Worm (Caenorhabditis elegans) whole organism, young adult: Measurements from ENCODE around the gene vha-15.

Source experiments
- B0035.1 ChIP-seq: sonication (generic microtip); optimal IDR thresholded peaks from 2 replicates; lab custom pipeline; 2016; ENCODE audit warnings: missing genetic modification characterization, mild to moderate bottlenecking, missing compliant biosample characterization, missing genotype, missing genetic modification reagents
- C06A6.2 ChIP-seq: fragments of 200-800 bp; sonication (Bioruptor generic); conservative IDR thresholded peaks from 2 replicates; pipeline ENCODE4 v1.3.6; 2022; ENCODE audit warnings: missing genetic modification characterization, missing compliant biosample characterization
- C17E4.6 ChIP-seq: fragments of 200-800 bp; sonication (Bioruptor generic); IDR thresholded peaks from 2 replicates; pipeline ENCODE4 v1.3.6; 2022; ENCODE audit warnings: missing genetic modification reagents, missing genetic modification characterization, missing compliant biosample characterization
- D2030.7 ChIP-seq: fragments of 200-800 bp; sonication (Bioruptor generic); IDR thresholded peaks from 2 replicates; pipeline ENCODE4 v1.3.6; 2022; ENCODE audit warnings: missing genetic modification reagents, missing genetic modification characterization, missing compliant biosample characterization
- F10E7.11 ChIP-seq: sonication (generic microtip); optimal IDR thresholded peaks from 2 replicates; lab custom pipeline; 2017; ENCODE audit warnings: mild to moderate bottlenecking, missing genetic modification characterization, moderate library complexity, missing compliant biosample characterization
- F22D6.2 ChIP-seq: sonication (generic microtip); optimal IDR thresholded peaks from 2 replicates; lab custom pipeline; 2016; ENCODE audit warnings: mild to moderate bottlenecking, missing genetic modification characterization, missing compliant biosample characterization
- F23B12.7 ChIP-seq: sonication (generic microtip); optimal IDR thresholded peaks from 2 replicates; lab custom pipeline; 2017; ENCODE audit warnings: missing genetic modification characterization, mild to moderate bottlenecking, missing compliant biosample characterization, antibody characterized with exemption, moderate library complexity; ENCODE audit not compliant: insufficient read depth
- F37B4.10 ChIP-seq: fragments of 200-800 bp; sonication (Bioruptor generic); IDR thresholded peaks from 2 replicates; pipeline ENCODE4 v1.3.6; 2022; ENCODE audit warnings: missing genetic modification characterization, missing compliant biosample characterization
- K11D2.4 ChIP-seq: fragments of 200-800 bp; sonication (Bioruptor generic); IDR thresholded peaks from 2 replicates; pipeline ENCODE4 v1.3.6; 2022; ENCODE audit warnings: missing genetic modification reagents, missing genetic modification characterization, missing compliant biosample characterization
- K12H6.12 ChIP-seq: fragments of 200-800 bp; sonication (Bioruptor generic); optimal IDR thresholded peaks from 2 replicates; lab custom pipeline; 2018; ENCODE audit warnings: mild to moderate bottlenecking, missing genetic modification characterization, missing compliant biosample characterization
- Y53G8AR.9 ChIP-seq: fragments of 200-800 bp; sonication (Bioruptor generic); conservative IDR thresholded peaks from 2 replicates; pipeline ENCODE4 v1.3.6; 2022; ENCODE audit warnings: missing genetic modification reagents, missing genetic modification characterization, missing compliant biosample characterization
- ZK185.1 ChIP-seq: sonication (generic microtip); optimal IDR thresholded peaks from 2 replicates; lab custom pipeline; 2016; ENCODE audit warnings: mild to moderate bottlenecking, missing genetic modification characterization, missing compliant biosample characterization; ENCODE audit not compliant: poor library complexity, severe bottlenecking
- ama-1 ChIP-seq, 3 experiments: fragments of 150-350 bp in 1 of 3; sonication (generic microtip) in 2 of 3; optimal IDR thresholded peaks; 2 replicates each; lab custom pipeline; 2014 to 2018; ENCODE audit warnings: missing biosample characterization in 2 of 3, missing genetic modification characterization in 2 of 3, missing genetic modification reagents in 2 of 3
- atf-7 ChIP-seq: sonication (generic microtip); optimal IDR thresholded peaks from 2 replicates; lab custom pipeline; 2017; ENCODE audit warnings: mild to moderate bottlenecking, missing genetic modification characterization, missing compliant biosample characterization
- athp-1 ChIP-seq: sonication (generic microtip); optimal IDR thresholded peaks from 2 replicates; lab custom pipeline; 2017; ENCODE audit warnings: mild to moderate bottlenecking, missing genetic modification characterization, missing compliant biosample characterization
- attf-3 ChIP-seq: fragments of 200-800 bp; sonication (Bioruptor generic); conservative IDR thresholded peaks from 2 replicates; pipeline ENCODE4 v1.3.6; 2022; ENCODE audit warnings: missing genetic modification reagents, missing genetic modification characterization, missing compliant biosample characterization
- attf-5 ChIP-seq: fragments of 200-800 bp; sonication (Bioruptor generic); optimal IDR thresholded peaks from 2 replicates; lab custom pipeline; 2018; ENCODE audit warnings: mild to moderate bottlenecking, missing genetic modification characterization, missing compliant biosample characterization
- ceh-91 ChIP-seq: fragments of 200-800 bp; sonication (Bioruptor generic); IDR thresholded peaks from 2 replicates; pipeline ENCODE4 v1.3.6; 2022; ENCODE audit warnings: missing genetic modification reagents, missing genetic modification characterization, missing compliant biosample characterization
- chd-7 ChIP-seq: sonication (generic microtip); optimal IDR thresholded peaks from 2 replicates; lab custom pipeline; 2016; ENCODE audit warnings: mild to moderate bottlenecking, missing genetic modification characterization, moderate library complexity, missing compliant biosample characterization
- die-1 ChIP-seq: sonication (generic microtip); optimal IDR thresholded peaks from 2 replicates; lab custom pipeline; 2016; ENCODE audit warnings: missing genotype, mild to moderate bottlenecking, missing genetic modification characterization, missing compliant biosample characterization
- dox-1 ChIP-seq: fragments of 200-800 bp; sonication (Bioruptor generic); IDR thresholded peaks from 2 replicates; pipeline ENCODE4 v1.3.6; 2022; ENCODE audit warnings: missing genetic modification reagents, missing genetic modification characterization, missing compliant biosample characterization
- dpl-1 ChIP-seq: fragments of 150-350 bp; optimal IDR thresholded peaks from 2 replicates; lab custom pipeline; 2014; ENCODE audit warnings: missing biosample characterization, missing genetic modification reagents, missing genetic modification characterization
- egl-18 ChIP-seq: fragments of 200-800 bp; sonication (Bioruptor generic); IDR thresholded peaks from 2 replicates; pipeline ENCODE4 v1.3.6; 2022; ENCODE audit warnings: missing genetic modification reagents, missing genetic modification characterization, missing compliant biosample characterization
- egrh-3 ChIP-seq: fragments of 200-800 bp; sonication (Bioruptor generic); IDR thresholded peaks from 2 replicates; pipeline ENCODE4 v1.3.6; 2022; ENCODE audit warnings: missing genetic modification reagents, missing genetic modification characterization, missing compliant biosample characterization
- hlh-26 ChIP-seq: fragments of 200-800 bp; sonication (Bioruptor generic); conservative IDR thresholded peaks from 2 replicates; pipeline ENCODE4 v1.3.6; 2022; ENCODE audit warnings: missing genetic modification reagents, missing genetic modification characterization, missing compliant biosample characterization
- hmg-1.2 ChIP-seq: fragments of 200-800 bp; sonication (Bioruptor generic); IDR thresholded peaks from 2 replicates; pipeline ENCODE4 v1.3.6; 2022; ENCODE audit warnings: missing genetic modification reagents, missing genetic modification characterization, missing compliant biosample characterization
- hmg-20 ChIP-seq: fragments of 200-800 bp; sonication (Bioruptor generic); IDR thresholded peaks from 2 replicates; pipeline ENCODE4 v1.3.6; 2022; ENCODE audit warnings: missing genetic modification reagents, missing genetic modification characterization, missing compliant biosample characterization
- lin-26 ChIP-seq: fragments of 200-800 bp; sonication (Bioruptor generic); IDR thresholded peaks from 2 replicates; pipeline ENCODE4 v1.3.6; 2022; ENCODE audit warnings: missing genetic modification reagents, missing genetic modification characterization, missing compliant biosample characterization
- lsl-1 ChIP-seq: fragments of 200-800 bp; sonication (Bioruptor generic); optimal IDR thresholded peaks from 2 replicates; lab custom pipeline; 2018; ENCODE audit warnings: mild to moderate bottlenecking, missing genetic modification characterization, moderate library complexity, missing compliant biosample characterization
- lsy-27 ChIP-seq: sonication (generic microtip); optimal IDR thresholded peaks from 2 replicates; lab custom pipeline; 2017; ENCODE audit warnings: missing genetic modification characterization, mild to moderate bottlenecking, missing compliant biosample characterization, antibody characterized with exemption, missing genotype, borderline replicate concordance; ENCODE audit not compliant: insufficient read depth
- madf-10 ChIP-seq: sonication (generic microtip); optimal IDR thresholded peaks from 2 replicates; lab custom pipeline; 2016; ENCODE audit warnings: mild to moderate bottlenecking, missing genetic modification characterization, missing compliant biosample characterization
- madf-6 ChIP-seq: fragments of 200-800 bp; sonication (Bioruptor generic); IDR thresholded peaks from 2 replicates; pipeline ENCODE4 v1.3.6; 2022; ENCODE audit warnings: missing genetic modification reagents, missing genetic modification characterization, missing compliant biosample characterization
- mel-28 ChIP-seq: sonication (generic microtip); optimal IDR thresholded peaks from 2 replicates; lab custom pipeline; 2016; ENCODE audit warnings: borderline replicate concordance, mild to moderate bottlenecking, missing genetic modification characterization, missing compliant biosample characterization
- mxl-1 ChIP-seq: sonication (generic microtip); optimal IDR thresholded peaks from 2 replicates; lab custom pipeline; 2016; ENCODE audit warnings: missing genetic modification characterization, missing compliant biosample characterization
- nfya-1 ChIP-seq: sonication (generic microtip); optimal IDR thresholded peaks from 2 replicates; lab custom pipeline; 2017; ENCODE audit warnings: antibody characterized with exemption, missing compliant biosample characterization, missing genetic modification characterization, borderline replicate concordance; ENCODE audit not compliant: insufficient read depth
- nhr-120 ChIP-seq: fragments of 200-800 bp; sonication (Bioruptor generic); IDR thresholded peaks from 2 replicates; pipeline ENCODE4 v1.3.6; 2022; ENCODE audit warnings: missing genetic modification characterization, missing compliant biosample characterization
- nhr-90 ChIP-seq: sonication (generic microtip); optimal IDR thresholded peaks from 2 replicates; lab custom pipeline; 2016; ENCODE audit warnings: missing genotype, mild to moderate bottlenecking, missing genetic modification characterization, missing compliant biosample characterization
- pbrm-1 ChIP-seq: fragments of 200-800 bp; sonication (Bioruptor generic); IDR thresholded peaks from 2 replicates; pipeline ENCODE4 v1.3.6; 2022; ENCODE audit warnings: missing genetic modification reagents, missing genetic modification characterization, missing compliant biosample characterization
- rcor-1 ChIP-seq: fragments of 200-800 bp; sonication (Bioruptor generic); IDR thresholded peaks from 2 replicates; pipeline ENCODE4 v1.3.6; 2022; ENCODE audit warnings: missing genetic modification reagents, missing genetic modification characterization, missing compliant biosample characterization
- repo-1 ChIP-seq: sonication (generic microtip); optimal IDR thresholded peaks from 2 replicates; lab custom pipeline; 2017; ENCODE audit warnings: mild to moderate bottlenecking, missing genetic modification characterization, missing compliant biosample characterization
- rpc-1 ChIP-seq, 2 experiments: fragments of 150-350 bp in 1 of 2; sonication (generic microtip) in 1 of 2; optimal IDR thresholded peaks; 2 replicates each; lab custom pipeline; 2014 to 2018; ENCODE audit warnings: missing biosample characterization in 1 of 2, missing genetic modification characterization in 1 of 2, missing genetic modification reagents in 1 of 2, missing genotype in 1 of 2
- snpc-3.4 ChIP-seq: sonication (generic microtip); optimal IDR thresholded peaks from 2 replicates; lab custom pipeline; 2017; ENCODE audit warnings: missing genetic modification characterization, mild to moderate bottlenecking, missing compliant biosample characterization, antibody characterized with exemption, moderate library complexity, missing genotype, missing genetic modification reagents
- sptf-2 ChIP-seq: fragments of 200-800 bp; sonication (Bioruptor generic); optimal IDR thresholded peaks from 2 replicates; lab custom pipeline; 2018; ENCODE audit warnings: mild to moderate bottlenecking, missing genetic modification characterization, missing compliant biosample characterization
- unc-62 ChIP-seq: fragments of 150-350 bp; optimal IDR thresholded peaks from 2 replicates; lab custom pipeline; 2014; ENCODE audit warnings: missing biosample characterization, missing genetic modification reagents, missing genetic modification characterization
- ztf-22 ChIP-seq: fragments of 200-800 bp; sonication (Bioruptor generic); optimal IDR thresholded peaks from 2 replicates; lab custom pipeline; 2018; ENCODE audit warnings: mild to moderate bottlenecking, missing genetic modification characterization, moderate library complexity, missing compliant biosample characterization
- ztf-6 ChIP-seq: fragments of 200-800 bp; sonication (Bioruptor generic); IDR thresholded peaks from 2 replicates; pipeline ENCODE4 v1.3.6; 2022; ENCODE audit warnings: missing genetic modification reagents, missing genetic modification characterization, missing compliant biosample characterization

vha-15 gene

DNA sequence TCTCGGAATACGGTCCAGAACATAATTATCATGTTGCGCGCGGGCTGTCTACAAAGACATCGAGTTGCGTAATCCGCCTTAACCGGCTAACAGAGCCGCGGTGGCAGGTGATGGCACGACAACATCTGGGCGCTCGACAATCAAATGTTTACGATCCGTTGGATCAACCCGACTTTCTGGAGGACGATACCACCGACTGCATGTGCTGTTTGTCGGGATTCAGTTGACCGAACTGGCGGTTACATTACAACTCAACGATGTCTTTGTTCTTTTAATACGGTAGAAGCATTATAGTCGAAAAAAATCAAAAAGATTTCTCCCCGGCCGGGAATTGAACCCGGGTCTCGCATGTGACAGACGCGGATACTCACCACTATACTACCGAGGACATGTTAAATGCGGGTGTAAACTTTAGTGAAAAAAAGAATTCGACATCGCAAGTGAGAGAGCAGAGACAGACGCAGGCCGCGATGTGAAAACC lies 10.8 kb upstream of the vha-15 start:
- TF ChIP-seq attf-5 (GFP tag; lab: Kevin White, UChicago) (peak; percentile 64), attf-3 (0 out of 2 replicates have a peak, but pooled peaks have one; percentile 39), rcor-1 (peak; percentile 79), madf-6 (GFP tag; lab: Robert Waterston, UW) (no peak; the same call in 1 of the 2 replicates), mxl-1 (tag; lab: Kevin White, UChicago) (peak; percentile 10), athp-1 (tag; lab: Kevin White, UChicago) (peak; percentile 62), hlh-26 (GFP tag; lab: Robert Waterston, UW) (no peak), dox-1 (GFP tag; lab: Robert Waterston, UW) (peak; percentile 80), D2030.7 (GFP tag; lab: Robert Waterston, UW) (peak; percentile 72), ztf-22 (GFP tag; lab: Kevin White, UChicago) (peak; percentile 62), die-1 (tag; lab: Kevin White, UChicago) (peak; percentile 93), lsy-27 (tag; lab: Kevin White, UChicago) (no peak), sptf-2 (GFP tag; lab: Kevin White, UChicago) (peak; percentile 79), dpl-1 (GFP tag; lab: Kevin White, UChicago) (no peak), F37B4.10 (GFP tag; lab: Robert Waterston, UW) (no peak), nhr-120 (GFP tag; lab: Robert Waterston, UW) (0 out of 2 replicates have a peak, but pooled peaks have one; percentile 53), F23B12.7 (tag; lab: Kevin White, UChicago) (peak; percentile 80), nfya-1 (tag; lab: Kevin White, UChicago) (no peak), nhr-90 (tag; lab: Kevin White, UChicago) (peak; percentile 87), ztf-6 (GFP tag; lab: Robert Waterston, UW) (no peak), hmg-20 (no peak), lin-26 (GFP tag; lab: Robert Waterston, UW) (peak; percentile 87), egl-18 (GFP tag; lab: Robert Waterston, UW) (0 out of 2 replicates have a peak, but pooled peaks have one; percentile 60), Y53G8AR.9 (GFP tag; lab: Robert Waterston, UW) (0 out of 2 replicates have a peak, but pooled peaks have one; percentile 31), chd-7 (tag; lab: Kevin White, UChicago) (peak; percentile 52), F22D6.2 (tag; lab: Kevin White, UChicago) (peak; percentile 18), rpc-1 (optimal IDR thresholded peaks at IDR 0.05; lab: Kevin White, UChicago) (peak; percentile 95), rpc-1 (tag; optimal IDR thresholded peaks at IDR 0.05; lab: Kevin White, UChicago) (peak; percentile 89), hmg-1.2 (GFP tag; lab: Robert Waterston, UW) (peak; percentile 80), F10E7.11 (tag; lab: Kevin White, UChicago) (peak; percentile 46), K11D2.4 (peak; percentile 76), egrh-3 (GFP tag; lab: Robert Waterston, UW) (peak; percentile 42; the same call in 1 of the 2 replicates), ZK185.1 (tag; lab: Kevin White, UChicago) (peak; percentile 82), C06A6.2 (GFP tag; lab: Robert Waterston, UW) (peak; percentile 57; the same call in 1 of the 2 replicates), ceh-91 (GFP tag; lab: Robert Waterston, UW) (peak; percentile 36; the same call in 1 of the 2 replicates), C17E4.6 (GFP tag; lab: Robert Waterston, UW) (no peak), B0035.1 (peak; percentile 53), unc-62 (GFP tag; lab: Kevin White, UChicago) (no peak), lsl-1 (peak; percentile 14), mel-28 (tag; lab: Kevin White, UChicago) (no peak), ama-1 (optimal IDR thresholded peaks at IDR 0.05; lab: Kevin White, UChicago) (no peak), ama-1 (GFP tag; optimal IDR thresholded peaks at IDR 0.05; lab: Kevin White, UChicago) (peak; percentile 13 to 91), snpc-3.4 (peak; percentile 60), K12H6.12 (peak; percentile 77), madf-10 (peak; percentile 75), repo-1 (tag; lab: Kevin White, UChicago) (peak; percentile 68), pbrm-1 (GFP tag; lab: Robert Waterston, UW) (peak; percentile 86), atf-7 (tag; lab: Kevin White, UChicago) (peak; percentile 53)
